Worm (Caenorhabditis elegans): ENCODE measurements around the gene sto-4.

The sto-4 gene

ce11 chrX:11637721-11638120 lies 6.2 kb upstream of the sto-4 start:
- TF ChIP-seq klf-2 (GFP tag; conservative IDR thresholded peaks at IDR 0.05) (no peak), T22C8.4 (GFP tag; IDR thresholded peaks at IDR 0.05) (no peak), flt-1 (GFP tag; IDR thresholded peaks at IDR 0.05) (no peak), ztf-29 (GFP tag; IDR thresholded peaks at IDR 0.05) (no peak)

- TF ChIP-seq flt-1 (GFP tag; IDR thresholded peaks at IDR 0.05) (no peak), tab-1 (GFP tag; IDR thresholded peaks at IDR 0.05) (no peak), ref-1 (GFP tag; conservative IDR thresholded peaks at IDR 0.05) (no peak), ztf-23 (GFP tag; IDR thresholded peaks at IDR 0.05) (no peak), ztf-29 (GFP tag; IDR thresholded peaks at IDR 0.05) (no peak), klf-2 (GFP tag; conservative IDR thresholded peaks at IDR 0.05) (no peak), cog-1 (tag; optimal IDR thresholded peaks at IDR 0.05) (no peak), med-1 (GFP tag; optimal IDR thresholded peaks at IDR 0.05; ENCODE audit: insufficient read depth) (no peak), T22C8.4 (GFP tag; IDR thresholded peaks at IDR 0.05) (no peak)
These were observed 4.9 kb upstream of the sto-4 start for ce11 chrX:11638987-11639386.

DNA sequence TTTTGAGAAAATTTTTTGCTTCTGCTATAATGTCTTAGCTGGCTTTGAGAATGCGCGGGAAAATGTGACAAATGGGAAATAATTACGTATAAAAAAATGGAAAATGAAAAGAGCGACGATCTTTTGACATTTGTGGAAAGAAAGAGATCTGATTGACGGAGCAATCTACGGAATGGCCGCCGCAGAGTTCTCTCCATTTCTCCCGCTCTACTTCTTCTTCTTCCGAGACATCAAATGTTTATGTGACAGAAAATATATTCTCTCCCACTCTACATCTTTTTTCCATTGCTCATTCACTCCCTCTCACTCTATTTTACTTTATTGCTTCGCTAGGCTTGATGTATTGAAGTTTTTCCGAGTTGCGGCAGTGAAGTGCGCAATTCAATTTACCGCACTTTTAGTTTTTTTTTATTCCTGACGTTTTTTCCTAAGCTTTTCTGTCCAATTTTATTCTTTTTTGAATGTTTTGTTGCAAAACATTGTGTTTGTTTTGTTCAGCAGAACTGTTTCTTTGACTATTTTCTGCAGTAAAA lies 3.4 kb upstream of the sto-4 start:
- TF ChIP-seq T22C8.4 (GFP tag; IDR thresholded peaks at IDR 0.05) (no peak), ztf-23 (GFP tag; IDR thresholded peaks at IDR 0.05) (no peak), ref-1 (GFP tag; conservative IDR thresholded peaks at IDR 0.05) (no peak), med-1 (GFP tag; optimal IDR thresholded peaks at IDR 0.05; ENCODE audit: insufficient read depth) (no peak), cog-1 (tag; optimal IDR thresholded peaks at IDR 0.05) (no peak), ztf-29 (GFP tag; IDR thresholded peaks at IDR 0.05) (no peak), flt-1 (GFP tag; IDR thresholded peaks at IDR 0.05) (no peak), klf-2 (GFP tag; conservative IDR thresholded peaks at IDR 0.05) (no peak), tab-1 (GFP tag; IDR thresholded peaks at IDR 0.05) (no peak)

DNA sequence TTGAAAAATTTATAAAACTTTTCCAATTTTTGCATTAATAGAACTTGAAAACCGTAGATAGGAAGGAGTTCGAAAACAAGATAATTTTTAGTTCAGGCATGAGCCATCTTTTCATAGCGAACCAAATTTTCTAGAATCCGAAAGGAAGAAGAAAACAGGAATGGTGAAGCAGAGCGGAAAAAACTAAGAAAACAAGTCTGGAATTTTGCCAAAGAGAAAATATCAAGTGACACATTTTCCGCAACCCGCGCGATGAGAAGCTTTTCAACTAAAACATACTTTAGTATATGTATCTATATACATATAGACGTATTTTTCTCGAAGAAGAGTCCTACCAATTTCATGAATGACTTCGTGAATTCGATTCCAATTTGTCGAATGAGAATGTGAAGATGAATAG lies 2.4 kb upstream of the sto-4 start:
- TF ChIP-seq med-1 (GFP tag; optimal IDR thresholded peaks at IDR 0.05; ENCODE audit: insufficient read depth): no peak

DNA sequence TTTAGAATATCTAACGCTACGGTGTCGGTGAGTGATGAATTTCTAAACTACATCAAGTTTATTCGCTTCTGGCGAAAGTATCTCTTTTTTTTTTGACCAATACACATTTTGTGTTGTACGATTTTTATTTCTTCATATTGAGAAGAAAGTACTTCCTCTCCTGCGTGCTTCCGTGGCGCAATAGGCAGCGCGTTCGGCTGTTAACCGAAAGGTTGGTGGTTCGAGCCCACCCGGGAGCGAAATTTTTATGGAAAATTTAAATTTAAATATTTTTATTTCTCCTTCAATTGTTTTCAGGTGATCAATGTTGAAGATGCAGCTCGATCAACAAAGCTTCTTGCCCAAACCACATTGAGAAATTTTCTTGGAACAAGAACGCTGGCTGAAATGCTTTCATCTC lies 1.6 kb downstream of the sto-4 start:
- TF ChIP-seq flt-1 (GFP tag; IDR thresholded peaks at IDR 0.05): 0 out of 2 replicates have a peak, but pooled peaks have one; percentile 39
- peak; percentile 55; the same call in 1 of the 2 replicates for TF ChIP-seq T22C8.4 (GFP tag; IDR thresholded peaks at IDR 0.05)
- no peak for TF ChIP-seq tab-1 (GFP tag; IDR thresholded peaks at IDR 0.05)
- TF ChIP-seq klf-2 (GFP tag; conservative IDR thresholded peaks at IDR 0.05): no peak
- no peak for TF ChIP-seq cog-1 (tag; optimal IDR thresholded peaks at IDR 0.05)
- no peak for TF ChIP-seq med-1 (GFP tag; optimal IDR thresholded peaks at IDR 0.05; ENCODE audit: insufficient read depth)
- no peak for TF ChIP-seq ref-1 (GFP tag; conservative IDR thresholded peaks at IDR 0.05)
- no peak for TF ChIP-seq ztf-29 (GFP tag; IDR thresholded peaks at IDR 0.05)
- TF ChIP-seq ztf-23 (GFP tag; IDR thresholded peaks at IDR 0.05): no peak

ce11 chrX:11647165-11647564 lies 3.2 kb downstream of the sto-4 start, which contains the start of gene T04F8.8:
TSS of gene T04F8.8 (plus strand) at chrX:11647465.
- TF ChIP-seq ztf-29 (GFP tag; IDR thresholded peaks at IDR 0.05) (no peak), med-1 (GFP tag; optimal IDR thresholded peaks at IDR 0.05; ENCODE audit: insufficient read depth) (no peak), T22C8.4 (GFP tag; IDR thresholded peaks at IDR 0.05) (no peak), flt-1 (GFP tag; IDR thresholded peaks at IDR 0.05) (no peak), tab-1 (GFP tag; IDR thresholded peaks at IDR 0.05) (no peak), klf-2 (GFP tag; conservative IDR thresholded peaks at IDR 0.05) (no peak), ref-1 (GFP tag; conservative IDR thresholded peaks at IDR 0.05) (no peak), ztf-23 (GFP tag; IDR thresholded peaks at IDR 0.05) (no peak), cog-1 (tag; optimal IDR thresholded peaks at IDR 0.05) (no peak)

ce11 chrX:11650751-11651150 lies 6.8 kb downstream of the sto-4 start, which contains the start of gene cutl-11:
TSS of gene cutl-11 (minus strand) at chrX:11650851.
- TF ChIP-seq med-1 (GFP tag; optimal IDR thresholded peaks at IDR 0.05; ENCODE audit: insufficient read depth) (no peak), T22C8.4 (GFP tag; IDR thresholded peaks at IDR 0.05) (no peak), ref-1 (GFP tag; conservative IDR thresholded peaks at IDR 0.05) (no peak), flt-1 (GFP tag; IDR thresholded peaks at IDR 0.05) (no peak), ztf-29 (GFP tag; IDR thresholded peaks at IDR 0.05) (no peak), cog-1 (tag; optimal IDR thresholded peaks at IDR 0.05) (no peak), tab-1 (GFP tag; IDR thresholded peaks at IDR 0.05) (no peak)

- TF ChIP-seq ztf-23 (GFP tag; IDR thresholded peaks at IDR 0.05) (no peak), klf-2 (GFP tag; conservative IDR thresholded peaks at IDR 0.05) (no peak), ztf-29 (GFP tag; IDR thresholded peaks at IDR 0.05) (no peak), flt-1 (GFP tag; IDR thresholded peaks at IDR 0.05) (no peak), cog-1 (tag; optimal IDR thresholded peaks at IDR 0.05) (peak; percentile 45), ref-1 (GFP tag; conservative IDR thresholded peaks at IDR 0.05) (no peak), T22C8.4 (GFP tag; IDR thresholded peaks at IDR 0.05) (peak; percentile 39; the same call in 1 of the 2 replicates), tab-1 (GFP tag; IDR thresholded peaks at IDR 0.05) (no peak), med-1 (GFP tag; optimal IDR thresholded peaks at IDR 0.05; ENCODE audit: insufficient read depth) (no peak)
These were observed 12.6 kb downstream of the sto-4 start, which contains the start of gene T04F8.2 for ce11 chrX:11656519-11657006. TSS of gene T04F8.2 (minus strand) at chrX:11656569.

- TF ChIP-seq klf-2 (GFP tag; conservative IDR thresholded peaks at IDR 0.05): no peak
These were observed 14.4 kb downstream of the sto-4 start, which contains the start of gene T04F8.3 for ce11 chrX:11658331-11658730. TSS of gene T04F8.3 (plus strand) at chrX:11658631.

DNA sequence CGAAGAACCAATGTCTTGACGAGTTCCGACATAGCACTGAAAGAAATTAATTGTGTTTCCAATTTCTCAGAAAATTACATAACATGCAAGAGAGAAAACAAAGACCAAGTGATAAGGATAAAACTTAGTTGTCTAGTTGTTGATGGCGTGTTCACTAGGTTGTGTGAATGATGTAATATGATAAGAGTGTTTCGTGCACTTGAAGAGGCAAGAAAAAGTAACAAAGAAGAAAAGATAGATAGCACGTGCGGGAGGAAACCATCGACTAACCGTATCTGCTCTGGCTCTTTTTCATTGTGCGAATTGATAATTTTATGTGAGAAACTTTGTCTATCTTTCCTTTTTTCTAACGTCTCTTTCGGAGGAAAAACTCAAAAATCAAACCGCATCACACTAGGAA lies 17.7 kb downstream of the sto-4 start, which contains the start of gene sfxn-1.5:
Gene sfxn-1.5, minus strand, starts transcription at position 36 of the 400 bp plus-strand sequence.
- TF ChIP-seq klf-2 (GFP tag; conservative IDR thresholded peaks at IDR 0.05) (no peak), tab-1 (GFP tag; IDR thresholded peaks at IDR 0.05) (no peak), ztf-29 (GFP tag; IDR thresholded peaks at IDR 0.05) (no peak), cog-1 (tag; optimal IDR thresholded peaks at IDR 0.05) (no peak), flt-1 (GFP tag; IDR thresholded peaks at IDR 0.05) (no peak), med-1 (GFP tag; optimal IDR thresholded peaks at IDR 0.05; ENCODE audit: insufficient read depth) (no peak), ztf-23 (GFP tag; IDR thresholded peaks at IDR 0.05) (no peak)
